Fruit fly (Drosophila melanogaster): ENCODE results near the gene Rcd7.
A peak's percentile ranks its signal among the peaks of the same experiment; 100 is the strongest.

Rcd7 gene

DNA sequence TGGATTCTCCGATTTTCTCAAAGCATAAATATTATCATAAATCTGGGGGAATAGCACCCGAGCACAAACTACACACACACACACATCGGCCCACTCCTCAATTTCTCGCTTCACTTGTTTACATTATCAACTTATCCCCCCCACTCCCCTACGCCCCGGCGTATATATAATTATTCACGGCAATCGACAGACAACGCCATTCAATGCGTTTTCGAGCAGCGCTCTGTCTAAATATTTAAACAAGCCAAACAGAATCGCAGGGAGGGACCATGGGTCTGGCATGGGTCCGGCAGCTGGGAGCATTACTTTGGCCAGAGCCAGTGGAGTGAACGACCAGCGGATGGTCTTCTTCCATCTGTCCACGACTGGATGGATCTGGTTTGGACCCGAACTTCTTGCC lies 30.7 kb downstream of the Rcd7 start (continued):
- TF ChIP-seq CG2875 (GFP tag; optimal IDR thresholded peaks at IDR 0.05) (peak; percentile 79), CG10431 (GFP tag; optimal IDR thresholded peaks at IDR 0.05) (peak; percentile 47), CG2678 (tag; optimal IDR thresholded peaks at IDR 0.05) (peak; percentile 49), CG17612 (GFP tag; IDR thresholded peaks at IDR 0.05) (0 out of 2 replicates have a peak, but pooled peaks have one; percentile 21), CG3163 (GFP tag; optimal IDR thresholded peaks at IDR 0.05) (no peak), CG8924 (tag; optimal IDR thresholded peaks at IDR 0.05) (peak; percentile 21), Antp (GFP tag; optimal IDR thresholded peaks at IDR 0.05) (peak; percentile 13), CG1529 (GFP tag; optimal IDR thresholded peaks at IDR 0.05) (peak; percentile 59), Sox102F (GFP tag; optimal IDR thresholded peaks at IDR 0.05) (peak; percentile 28), CG15696 (tag; optimal IDR thresholded peaks at IDR 0.05) (peak; percentile 42), chm (GFP tag; IDR thresholded peaks at IDR 0.05) (peak; percentile 13; the same call in 1 of the 2 replicates), CG4820 (GFP tag; optimal IDR thresholded peaks at IDR 0.05) (no peak), Hey (tag; optimal IDR thresholded peaks at IDR 0.05) (no peak), dmrt99B (tag; optimal IDR thresholded peaks at IDR 0.05) (peak; percentile 49), CG6854 (GFP tag; optimal IDR thresholded peaks at IDR 0.05) (peak; percentile 16), CG12071 (GFP tag; optimal IDR thresholded peaks at IDR 0.05) (peak; percentile 66), sc (optimal IDR thresholded peaks at IDR 0.05) (no peak), sc (GFP tag; optimal IDR thresholded peaks at IDR 0.05) (peak; percentile 12), otp (GFP tag; IDR thresholded peaks at IDR 0.05) (no peak; the same call in 2 of the 3 replicates), BEAF-32 (GFP tag; optimal IDR thresholded peaks at IDR 0.05) (no peak), CG7745 (tag; optimal IDR thresholded peaks at IDR 0.05) (peak; percentile 63), dm (GFP tag; optimal IDR thresholded peaks at IDR 0.05) (no peak), kah (GFP tag; optimal IDR thresholded peaks at IDR 0.05) (peak; percentile 5), CG13123 (GFP tag; optimal IDR thresholded peaks at IDR 0.05) (no peak), Adf1 (GFP tag; IDR thresholded peaks at IDR 0.05) (no peak), CG33213 (GFP tag; optimal IDR thresholded peaks at IDR 0.05) (peak; percentile 24), Dfd (GFP tag; optimal IDR thresholded peaks at IDR 0.05) (no peak), CG6175 (GFP tag; IDR thresholded peaks at IDR 0.05) (no peak), CG6689 (GFP tag; IDR thresholded peaks at IDR 0.05) (peak; percentile 15; the same call in 1 of the 2 replicates), H15 (GFP tag; IDR thresholded peaks at IDR 0.05) (peak; percentile 50; the same call in 2 of the 3 replicates), gcm2 (GFP tag; optimal IDR thresholded peaks at IDR 0.05) (no peak), MTF-1 (GFP tag; optimal IDR thresholded peaks at IDR 0.05; ENCODE audit: borderline replicate concordance) (peak; percentile 69), Hr78 (GFP tag; optimal IDR thresholded peaks at IDR 0.05) (peak in 1 of 2 experiments; percentile 33), crol (GFP tag; IDR thresholded peaks at IDR 0.05) (peak; percentile 84), CG5953 (GFP tag; IDR thresholded peaks at IDR 0.05) (peak; percentile 33; the same call in 1 of the 2 replicates), CG10147 (GFP tag; optimal IDR thresholded peaks at IDR 0.05) (no peak), sug (tag; optimal IDR thresholded peaks at IDR 0.05) (peak; percentile 40), CG11723 (GFP tag; optimal IDR thresholded peaks at IDR 0.05) (peak; percentile 44), nmo (GFP tag; optimal IDR thresholded peaks at IDR 0.05) (peak; percentile 11), CG7987 (GFP tag; optimal IDR thresholded peaks at IDR 0.05) (peak; percentile 65), tx (GFP tag; optimal IDR thresholded peaks at IDR 0.05) (no peak), CG10543 (GFP tag; optimal IDR thresholded peaks at IDR 0.05) (peak; percentile 75), CG1792 (GFP tag; optimal IDR thresholded peaks at IDR 0.05) (peak; percentile 49), Neu2 (GFP tag; optimal IDR thresholded peaks at IDR 0.05; ENCODE audit: borderline replicate concordance) (no peak), Nf-YB (GFP tag; optimal IDR thresholded peaks at IDR 0.05) (peak; percentile 28), CG32532 (GFP tag; IDR thresholded peaks at IDR 0.05) (no peak), kni (GFP tag; optimal IDR thresholded peaks at IDR 0.05) (peak; percentile 68), dimm (GFP tag; IDR thresholded peaks at IDR 0.05) (peak; percentile 36; the same call in 1 of the 2 replicates), Xrp1 (GFP tag; IDR thresholded peaks at IDR 0.05) (peak; percentile 47; the same call in 1 of the 2 replicates), bab2 (GFP tag; optimal IDR thresholded peaks at IDR 0.05) (peak; percentile 66)

All from whole organism, embryonic.